Worm (Caenorhabditis elegans): ENCODE measurements around the gene B0212.3.

The B0212.3 gene

ce11 chrIV:3539872-3540271 lies at the start of gene B0212.3:
TSS of gene B0212.3 (plus strand) at chrIV:3540172.
- TF ChIP-seq fkh-2 (tag; optimal IDR thresholded peaks at IDR 0.05) (no peak), egl-5 (tag; optimal IDR thresholded peaks at IDR 0.05) (no peak), egl-27 (tag; optimal IDR thresholded peaks at IDR 0.05) (no peak), nhr-43 (tag; optimal IDR thresholded peaks at IDR 0.05; ENCODE audit: poor library complexity, severe bottlenecking) (no peak), pha-4 (tag; optimal IDR thresholded peaks at IDR 0.05) (no peak), lin-39 (tag; optimal IDR thresholded peaks at IDR 0.05) (no peak), ama-1 (optimal IDR thresholded peaks at IDR 0.05) (no peak), nhr-12 (tag; optimal IDR thresholded peaks at IDR 0.05) (no peak), daf-12 (tag; optimal IDR thresholded peaks at IDR 0.05) (no peak), nhr-77 (tag; optimal IDR thresholded peaks at IDR 0.05) (no peak), ceh-16 (tag; optimal IDR thresholded peaks at IDR 0.05) (no peak), nhr-11 (tag; optimal IDR thresholded peaks at IDR 0.05) (no peak), ztf-11 (tag; optimal IDR thresholded peaks at IDR 0.05) (no peak)

- TF ChIP-seq hmg-11 (tag; optimal IDR thresholded peaks at IDR 0.05) (no peak), lin-15B (tag; optimal IDR thresholded peaks at IDR 0.05) (no peak), ZK546.5 (tag; optimal IDR thresholded peaks at IDR 0.05) (no peak), pha-4 (tag; optimal IDR thresholded peaks at IDR 0.05) (no peak), elt-1 (tag; optimal IDR thresholded peaks at IDR 0.05) (no peak), unc-62 (GFP tag; optimal IDR thresholded peaks at IDR 0.05) (no peak), snpc-4 (tag; optimal IDR thresholded peaks at IDR 0.05) (no peak)
Measured at ce11 chrIV:3491477-3491876, 48.5 kb upstream of the B0212.3 start, which contains the start of gene srz-78. TSS of gene srz-78 (plus strand) at chrIV:3491777.

- no peak for TF ChIP-seq elt-3 (tag; optimal IDR thresholded peaks at IDR 0.05)
- TF ChIP-seq zag-1 (tag; optimal IDR thresholded peaks at IDR 0.05) = no peak
- TF ChIP-seq jun-1 (tag; optimal IDR thresholded peaks at IDR 0.05) = no peak
- TF ChIP-seq hmg-11 (tag; optimal IDR thresholded peaks at IDR 0.05) = no peak
- no peak for TF ChIP-seq pqm-1 (tag; optimal IDR thresholded peaks at IDR 0.05)
- no peak for TF ChIP-seq unc-39 (tag; optimal IDR thresholded peaks at IDR 0.05)
- TF ChIP-seq nhr-77 (tag; optimal IDR thresholded peaks at IDR 0.05) = no peak
- TF ChIP-seq nhr-237 (tag; optimal IDR thresholded peaks at IDR 0.05) = no peak
- no peak for TF ChIP-seq elt-2 (tag; optimal IDR thresholded peaks at IDR 0.05)
- no peak for TF ChIP-seq nhr-76 (tag; optimal IDR thresholded peaks at IDR 0.05)
Measured at ce11 chrIV:3493310-3493709, 46.7 kb upstream of the B0212.3 start, which contains the start of gene srz-79. TSS of gene srz-79 (plus strand) at chrIV:3493610.

ce11 chrIV:3496358-3496757 lies 43.6 kb upstream of the B0212.3 start, which contains the start of gene C09G12.17:
TSS of gene C09G12.17 (minus strand) at chrIV:3496458.
- TF ChIP-seq nhr-11 (tag; optimal IDR thresholded peaks at IDR 0.05) = no peak
- TF ChIP-seq ztf-4 (tag; optimal IDR thresholded peaks at IDR 0.05) = no peak
- TF ChIP-seq fos-1 (tag; optimal IDR thresholded peaks at IDR 0.05) = no peak
- no peak for TF ChIP-seq lin-15B (tag; optimal IDR thresholded peaks at IDR 0.05)
- TF ChIP-seq egl-27 (tag; optimal IDR thresholded peaks at IDR 0.05) = no peak
- no peak for TF ChIP-seq unc-62 (GFP tag; optimal IDR thresholded peaks at IDR 0.05)
- TF ChIP-seq nhr-12 (tag; optimal IDR thresholded peaks at IDR 0.05) = no peak
- TF ChIP-seq ceh-16 (tag; optimal IDR thresholded peaks at IDR 0.05) = no peak
- no peak for TF ChIP-seq ceh-82 (tag; optimal IDR thresholded peaks at IDR 0.05)
- TF ChIP-seq ceh-28 (tag; optimal IDR thresholded peaks at IDR 0.05) = no peak
- TF ChIP-seq unc-39 (tag; optimal IDR thresholded peaks at IDR 0.05) = no peak
- TF ChIP-seq nfya-1 (tag; optimal IDR thresholded peaks at IDR 0.05; ENCODE audit: insufficient read depth) = no peak

ce11 chrIV:3497909-3498308 lies 42.1 kb upstream of the B0212.3 start, which contains the start of gene ceh-53:
TSS of gene ceh-53 (plus strand) at chrIV:3498209.
- no peak for TF ChIP-seq pqm-1 (tag; optimal IDR thresholded peaks at IDR 0.05)

ce11 chrIV:3501981-3502736 lies 37.8 kb upstream of the B0212.3 start:
- no peak for TF ChIP-seq mdl-1 (tag; optimal IDR thresholded peaks at IDR 0.05)
- TF ChIP-seq nhr-67 (tag; optimal IDR thresholded peaks at IDR 0.05) = no peak
- TF ChIP-seq nhr-43 (tag; optimal IDR thresholded peaks at IDR 0.05; ENCODE audit: poor library complexity, severe bottlenecking) = no peak
- no peak for TF ChIP-seq aly-2 (tag; optimal IDR thresholded peaks at IDR 0.05)
- TF ChIP-seq fos-1 (tag; optimal IDR thresholded peaks at IDR 0.05) = no peak

Measured in whole organism, L3 larva.